Worm (Caenorhabditis elegans) whole organism, young adult: ENCODE results near the gene cisd-3.2.

ENCODE experiments used
- C06A6.2 ChIP-seq: fragments of 200-800 bp; sonication (Bioruptor generic); conservative IDR thresholded peaks from 2 replicates; pipeline ENCODE4 v1.3.6; 2022; ENCODE audit warnings: missing genetic modification characterization, missing compliant biosample characterization
- D2030.7 ChIP-seq: fragments of 200-800 bp; sonication (Bioruptor generic); IDR thresholded peaks from 2 replicates; pipeline ENCODE4 v1.3.6; 2022; ENCODE audit warnings: missing genetic modification reagents, missing genetic modification characterization, missing compliant biosample characterization
- F23B12.7 ChIP-seq: sonication (generic microtip); optimal IDR thresholded peaks from 2 replicates; lab custom pipeline; 2017; ENCODE audit warnings: missing genetic modification characterization, mild to moderate bottlenecking, missing compliant biosample characterization, antibody characterized with exemption, moderate library complexity; ENCODE audit not compliant: insufficient read depth
- F33H1.4 ChIP-seq: fragments of 200-800 bp; sonication (Bioruptor generic); IDR thresholded peaks from 2 replicates; pipeline ENCODE4 v1.3.6; 2022; ENCODE audit warnings: missing genetic modification reagents, missing genetic modification characterization, missing compliant biosample characterization
- F37B4.10 ChIP-seq: fragments of 200-800 bp; sonication (Bioruptor generic); IDR thresholded peaks from 2 replicates; pipeline ENCODE4 v1.3.6; 2022; ENCODE audit warnings: missing genetic modification characterization, missing compliant biosample characterization
- F49E8.2 ChIP-seq: sonication (generic microtip); optimal IDR thresholded peaks from 3 replicates; lab custom pipeline; 2017; ENCODE audit warnings: missing genetic modification characterization, mild to moderate bottlenecking, missing compliant biosample characterization, antibody characterized with exemption, moderate library complexity; ENCODE audit not compliant: insufficient read depth
- F55B11.4 ChIP-seq: sonication (generic microtip); optimal IDR thresholded peaks from 2 replicates; lab custom pipeline; 2016; ENCODE audit warnings: missing compliant biosample characterization, missing genetic modification characterization, borderline replicate concordance; ENCODE audit not compliant: insufficient read depth
- T26A5.8 ChIP-seq: sonication (generic microtip); optimal IDR thresholded peaks from 2 replicates; lab custom pipeline; 2016; ENCODE audit warnings: missing genetic modification characterization, missing compliant biosample characterization
- Y67H2A.10 ChIP-seq: fragments of 200-800 bp; sonication (Bioruptor generic); conservative IDR thresholded peaks from 2 replicates; pipeline ENCODE4 v1.3.6; 2022; ENCODE audit warnings: missing genetic modification reagents, missing genetic modification characterization, missing compliant biosample characterization
- akir-1 ChIP-seq: fragments of 200-800 bp; sonication (Bioruptor generic); optimal IDR thresholded peaks from 2 replicates; lab custom pipeline; 2018; ENCODE audit warnings: mild to moderate bottlenecking, missing genetic modification characterization, moderate library complexity, missing compliant biosample characterization
- attf-3 ChIP-seq: fragments of 200-800 bp; sonication (Bioruptor generic); conservative IDR thresholded peaks from 2 replicates; pipeline ENCODE4 v1.3.6; 2022; ENCODE audit warnings: missing genetic modification reagents, missing genetic modification characterization, missing compliant biosample characterization
- attf-6 ChIP-seq: fragments of 200-800 bp; sonication (Bioruptor generic); IDR thresholded peaks from 2 replicates; pipeline ENCODE4 v1.3.6; 2022; ENCODE audit warnings: missing genetic modification reagents, missing genetic modification characterization, missing compliant biosample characterization
- ceh-100 ChIP-seq: fragments of 200-800 bp; sonication (Bioruptor generic); IDR thresholded peaks from 2 replicates; pipeline ENCODE4 v1.3.6; 2022; ENCODE audit warnings: missing genetic modification reagents, missing genetic modification characterization, missing compliant biosample characterization
- dox-1 ChIP-seq: fragments of 200-800 bp; sonication (Bioruptor generic); IDR thresholded peaks from 2 replicates; pipeline ENCODE4 v1.3.6; 2022; ENCODE audit warnings: missing genetic modification reagents, missing genetic modification characterization, missing compliant biosample characterization
- dpl-1 ChIP-seq: fragments of 150-350 bp; optimal IDR thresholded peaks from 2 replicates; lab custom pipeline; 2014; ENCODE audit warnings: missing biosample characterization, missing genetic modification reagents, missing genetic modification characterization
- efl-1 ChIP-seq: fragments of 150-350 bp; optimal IDR thresholded peaks from 2 replicates; lab custom pipeline; 2014; ENCODE audit warnings: missing biosample characterization, missing genetic modification reagents, missing genetic modification characterization
- egrh-3 ChIP-seq: fragments of 200-800 bp; sonication (Bioruptor generic); IDR thresholded peaks from 2 replicates; pipeline ENCODE4 v1.3.6; 2022; ENCODE audit warnings: missing genetic modification reagents, missing genetic modification characterization, missing compliant biosample characterization
- ekl-4 ChIP-seq: fragments of 200-800 bp; sonication (Bioruptor generic); IDR thresholded peaks from 2 replicates; pipeline ENCODE4 v1.3.6; 2022; ENCODE audit warnings: missing genetic modification reagents, missing genetic modification characterization, missing compliant biosample characterization
- hmg-1.2 ChIP-seq: fragments of 200-800 bp; sonication (Bioruptor generic); IDR thresholded peaks from 2 replicates; pipeline ENCODE4 v1.3.6; 2022; ENCODE audit warnings: missing genetic modification reagents, missing genetic modification characterization, missing compliant biosample characterization
- lin-54 ChIP-seq: fragments of 200-800 bp; sonication (Bioruptor generic); optimal IDR thresholded peaks from 2 replicates; lab custom pipeline; 2018; ENCODE audit warnings: mild to moderate bottlenecking, missing genetic modification characterization, missing compliant biosample characterization
- lsl-1 ChIP-seq: fragments of 200-800 bp; sonication (Bioruptor generic); optimal IDR thresholded peaks from 2 replicates; lab custom pipeline; 2018; ENCODE audit warnings: mild to moderate bottlenecking, missing genetic modification characterization, moderate library complexity, missing compliant biosample characterization
- madf-6 ChIP-seq: fragments of 200-800 bp; sonication (Bioruptor generic); IDR thresholded peaks from 2 replicates; pipeline ENCODE4 v1.3.6; 2022; ENCODE audit warnings: missing genetic modification reagents, missing genetic modification characterization, missing compliant biosample characterization
- mcd-1 ChIP-seq: fragments of 200-800 bp; sonication (Bioruptor generic); IDR thresholded peaks from 2 replicates; pipeline ENCODE4 v1.3.6; 2022; ENCODE audit warnings: missing genetic modification reagents, missing genetic modification characterization, missing compliant biosample characterization
- mxl-1 ChIP-seq: sonication (generic microtip); optimal IDR thresholded peaks from 2 replicates; lab custom pipeline; 2016; ENCODE audit warnings: missing genetic modification characterization, missing compliant biosample characterization
- nfya-2 ChIP-seq: fragments of 200-800 bp; sonication (Bioruptor generic); IDR thresholded peaks from 2 replicates; pipeline ENCODE4 v1.3.6; 2022; ENCODE audit warnings: missing genetic modification reagents, missing genetic modification characterization, missing compliant biosample characterization
- nhr-179 ChIP-seq: sonication (generic microtip); optimal IDR thresholded peaks from 2 replicates; lab custom pipeline; 2016; ENCODE audit warnings: mild to moderate bottlenecking, missing genetic modification characterization, missing compliant biosample characterization
- nhr-27 ChIP-seq: fragments of 200-800 bp; sonication (Bioruptor generic); optimal IDR thresholded peaks from 2 replicates; lab custom pipeline; 2018; ENCODE audit warnings: mild to moderate bottlenecking, missing genetic modification characterization, moderate library complexity, missing compliant biosample characterization
- rcor-1 ChIP-seq: fragments of 200-800 bp; sonication (Bioruptor generic); IDR thresholded peaks from 2 replicates; pipeline ENCODE4 v1.3.6; 2022; ENCODE audit warnings: missing genetic modification reagents, missing genetic modification characterization, missing compliant biosample characterization
- snpc-1.1 ChIP-seq: sonication (generic microtip); optimal IDR thresholded peaks from 2 replicates; lab custom pipeline; 2017; ENCODE audit warnings: missing genetic modification characterization, mild to moderate bottlenecking, missing compliant biosample characterization, antibody characterized with exemption, moderate library complexity, missing genotype, missing genetic modification reagents; ENCODE audit not compliant: insufficient read depth
- snpc-3.4 ChIP-seq: sonication (generic microtip); optimal IDR thresholded peaks from 2 replicates; lab custom pipeline; 2017; ENCODE audit warnings: missing genetic modification characterization, mild to moderate bottlenecking, missing compliant biosample characterization, antibody characterized with exemption, moderate library complexity, missing genotype, missing genetic modification reagents
- tbp1 ChIP-seq: fragments of 200-800 bp; sonication (Bioruptor generic); optimal IDR thresholded peaks from 2 replicates; lab custom pipeline; 2018; ENCODE audit warnings: mild to moderate bottlenecking, missing genetic modification characterization, missing compliant biosample characterization
- tlf-1 ChIP-seq: fragments of 200-800 bp; sonication (Bioruptor generic); optimal IDR thresholded peaks from 2 replicates; lab custom pipeline; 2018; ENCODE audit warnings: mild to moderate bottlenecking, missing genetic modification characterization, missing compliant biosample characterization
- unc-62 ChIP-seq: fragments of 150-350 bp; optimal IDR thresholded peaks from 2 replicates; lab custom pipeline; 2014; ENCODE audit warnings: missing biosample characterization, missing genetic modification reagents, missing genetic modification characterization
- ztf-3 ChIP-seq: fragments of 200-800 bp; sonication (Bioruptor generic); optimal IDR thresholded peaks from 2 replicates; lab custom pipeline; 2018; ENCODE audit warnings: mild to moderate bottlenecking, missing genetic modification characterization, missing compliant biosample characterization
- ztf-6 ChIP-seq: fragments of 200-800 bp; sonication (Bioruptor generic); IDR thresholded peaks from 2 replicates; pipeline ENCODE4 v1.3.6; 2022; ENCODE audit warnings: missing genetic modification reagents, missing genetic modification characterization, missing compliant biosample characterization

cisd-3.2 gene

ce11 chrIII:1533615-1534014 is 6.7 kb upstream of the cisd-3.2 start, which contains the start of gene mtg-1:
Gene mtg-1, plus strand, starts transcription at chrIII:1533774.
- TF ChIP-seq F55B11.4, result no peak
- TF ChIP-seq F23B12.7 (tag; lab: Kevin White, UChicago), result no peak
- peak; percentile 6 for TF ChIP-seq tbp1
- TF ChIP-seq madf-6 (GFP tag; lab: Robert Waterston, UW), result no peak; the same call in 1 of the 2 replicates
- peak; percentile 33; the same call in 1 of the 2 replicates for TF ChIP-seq rcor-1 (GFP tag; lab: Robert Waterston, UW)
- no peak for TF ChIP-seq T26A5.8
- no peak for TF ChIP-seq akir-1 (GFP tag; lab: Kevin White, UChicago)
- peak; percentile 14 for TF ChIP-seq efl-1 (GFP tag; lab: Kevin White, UChicago)
- TF ChIP-seq F37B4.10 (GFP tag; lab: Robert Waterston, UW), result no peak
- peak; percentile 90 for TF ChIP-seq mcd-1 (GFP tag; lab: Robert Waterston, UW)
- no peak for TF ChIP-seq nhr-179 (tag; lab: Kevin White, UChicago)
- TF ChIP-seq F49E8.2 (tag; lab: Kevin White, UChicago), result peak; percentile 14
- peak; percentile 98 for TF ChIP-seq hmg-1.2 (GFP tag; lab: Robert Waterston, UW)
- TF ChIP-seq egrh-3 (GFP tag; lab: Robert Waterston, UW), result no peak
- TF ChIP-seq snpc-3.4, result peak; percentile 59
- 0 out of 2 replicates have a peak, but pooled peaks have one; percentile 39 for TF ChIP-seq ekl-4 (GFP tag; lab: Robert Waterston, UW)
- peak; percentile 21 for TF ChIP-seq snpc-1.1 (tag; lab: Kevin White, UChicago)
- TF ChIP-seq F33H1.4 (GFP tag; lab: Robert Waterston, UW), result peak; percentile 35; the same call in 1 of the 2 replicates
- TF ChIP-seq ceh-100 (GFP tag; lab: Robert Waterston, UW), result no peak
- TF ChIP-seq mxl-1 (tag; lab: Kevin White, UChicago), result no peak
- no peak for TF ChIP-seq Y67H2A.10 (GFP tag; lab: Robert Waterston, UW)
- peak; percentile 22; the same call in 1 of the 2 replicates for TF ChIP-seq D2030.7 (GFP tag; lab: Robert Waterston, UW)
- TF ChIP-seq lsl-1 (GFP tag; lab: Kevin White, UChicago), result peak; percentile 10
- TF ChIP-seq lin-54 (GFP tag; lab: Kevin White, UChicago), result peak; percentile 48
- no peak for TF ChIP-seq C06A6.2

ce11 chrIII:1534431-1534830 is 5.9 kb upstream of the cisd-3.2 start:
- TF ChIP-seq tlf-1 (GFP tag; lab: Kevin White, UChicago) (no peak), efl-1 (GFP tag; lab: Kevin White, UChicago) (peak; percentile 50), dox-1 (GFP tag; lab: Robert Waterston, UW) (no peak), dpl-1 (GFP tag; lab: Kevin White, UChicago) (peak; percentile 16), attf-3 (GFP tag; lab: Robert Waterston, UW) (no peak), D2030.7 (GFP tag; lab: Robert Waterston, UW) (no peak), ztf-3 (GFP tag; lab: Kevin White, UChicago) (no peak), attf-6 (GFP tag; lab: Robert Waterston, UW) (no peak), nhr-27 (no peak), hmg-1.2 (GFP tag; lab: Robert Waterston, UW) (no peak), lin-54 (GFP tag; lab: Kevin White, UChicago) (peak; percentile 95), mcd-1 (GFP tag; lab: Robert Waterston, UW) (peak; percentile 87), nfya-2 (GFP tag; lab: Robert Waterston, UW) (no peak), ztf-6 (GFP tag; lab: Robert Waterston, UW) (no peak), tbp1 (peak; percentile 2), lsl-1 (GFP tag; lab: Kevin White, UChicago) (peak; percentile 61), F37B4.10 (GFP tag; lab: Robert Waterston, UW) (no peak), unc-62 (GFP tag; lab: Kevin White, UChicago) (no peak)
